Fruit fly (Drosophila melanogaster) whole organism, prepupa: ENCODE measurements around the gene PMP34.
A peak's percentile ranks its signal among the peaks of the same experiment; 100 is the strongest.

Experiments
- Blimp-1 ChIP-seq: fragments of 200-800 bp; sonication (Bioruptor generic); optimal IDR thresholded peaks from 3 replicates; lab custom pipeline; 2017; ENCODE audit warnings: missing biosample characterization, missing genetic modification characterization, mild to moderate bottlenecking, moderate library complexity, missing genetic modification reagents
- CG11294 ChIP-seq: fragments of 200-800 bp; sonication (Bioruptor generic); IDR thresholded peaks from 2 replicates; pipeline ENCODE4 v1.3.6; 2022; ENCODE audit warnings: missing biosample characterization, missing genetic modification characterization
- CG15336 ChIP-seq: fragments of 200-800 bp; sonication (Bioruptor generic); IDR thresholded peaks from 2 replicates; pipeline ENCODE4 v1.3.6; 2022; ENCODE audit warnings: missing biosample characterization, missing genetic modification characterization
- CG3032 ChIP-seq: fragments of 200-800 bp; optimal IDR thresholded peaks from 2 replicates; lab custom pipeline; 2019; ENCODE audit warnings: missing biosample characterization, mild to moderate bottlenecking, missing genetic modification characterization, moderate library complexity
- CG31627 ChIP-seq: fragments of 200-800 bp; sonication (Bioruptor generic); optimal IDR thresholded peaks from 3 replicates; lab custom pipeline; 2016; ENCODE audit warnings: missing biosample characterization, missing genetic modification characterization
- CG3919 ChIP-seq: fragments of 200-800 bp; sonication (Bioruptor generic); optimal IDR thresholded peaks from 3 replicates; lab custom pipeline; 2016; ENCODE audit warnings: missing biosample characterization, missing genetic modification characterization
- CG6163 ChIP-seq: fragments of 200-800 bp; sonication (Bioruptor generic); IDR thresholded peaks from 3 replicates; pipeline ENCODE4 v1.3.6; 2022; ENCODE audit warnings: missing biosample characterization, missing genetic modification characterization
- CG6276 ChIP-seq: fragments of 200-800 bp; sonication (Bioruptor generic); optimal IDR thresholded peaks from 2 replicates; lab custom pipeline; 2017; ENCODE audit warnings: missing biosample characterization, mild to moderate bottlenecking, missing genetic modification characterization
- CG6792 ChIP-seq: fragments of 200-800 bp; sonication (Bioruptor generic); optimal IDR thresholded peaks from 3 replicates; lab custom pipeline; 2016; ENCODE audit warnings: missing biosample characterization, missing genetic modification characterization
- CG6808 ChIP-seq: fragments of 200-800 bp; sonication (Bioruptor generic); optimal IDR thresholded peaks from 3 replicates; lab custom pipeline; 2017; ENCODE audit warnings: missing biosample characterization, missing genetic modification characterization, mild to moderate bottlenecking, moderate library complexity, missing genetic modification reagents
- CG6854 ChIP-seq: fragments of 200-800 bp; sonication (Bioruptor generic); optimal IDR thresholded peaks from 2 replicates; lab custom pipeline; 2017; ENCODE audit warnings: missing biosample characterization, mild to moderate bottlenecking, missing genetic modification characterization
- CG8119 ChIP-seq: fragments of 200-800 bp; sonication (Bioruptor generic); IDR thresholded peaks from 3 replicates; pipeline ENCODE4 v1.3.6; 2022; ENCODE audit warnings: missing biosample characterization, missing genetic modification characterization
- CG9139 ChIP-seq: fragments of 200-800 bp; sonication (Bioruptor generic); optimal IDR thresholded peaks from 3 replicates; lab custom pipeline; 2017; ENCODE audit warnings: missing biosample characterization, mild to moderate bottlenecking, missing genetic modification characterization
- Eip78C ChIP-seq: fragments of 200-800 bp; sonication (Bioruptor generic); peaks from one replicate; lab custom pipeline; 2016; ENCODE audit warnings: missing biosample characterization, missing genetic modification characterization
- Eip93F ChIP-seq: fragments of 200-800 bp; sonication (Bioruptor generic); optimal IDR thresholded peaks from 2 replicates; lab custom pipeline; 2016; ENCODE audit warnings: missing biosample characterization, mild to moderate bottlenecking, missing genetic modification characterization
- Ets21C ChIP-seq: fragments of 200-800 bp; sonication (Bioruptor generic); optimal IDR thresholded peaks from 3 replicates; lab custom pipeline; 2016; ENCODE audit warnings: missing biosample characterization, missing genetic modification characterization
- Ets96B ChIP-seq: fragments of 200-800 bp; optimal IDR thresholded peaks from 2 replicates; lab custom pipeline; 2019; ENCODE audit warnings: missing biosample characterization, mild to moderate bottlenecking, missing genetic modification characterization, moderate library complexity
- Gug ChIP-seq: fragments of 200-800 bp; sonication (Bioruptor generic); IDR thresholded peaks from 2 replicates; pipeline ENCODE4 v1.3.6; 2022; ENCODE audit warnings: missing biosample characterization, missing genetic modification characterization
- Hr4 ChIP-seq: fragments of 200-800 bp; sonication (Bioruptor generic); optimal IDR thresholded peaks from 3 replicates; lab custom pipeline; 2016; ENCODE audit warnings: missing biosample characterization, missing genetic modification characterization
- OdsH ChIP-seq: fragments of 200-800 bp; sonication (Bioruptor generic); optimal IDR thresholded peaks from 3 replicates; lab custom pipeline; 2016; ENCODE audit warnings: missing biosample characterization, missing genetic modification characterization
- Smox ChIP-seq: fragments of 200-800 bp; sonication (Bioruptor generic); optimal IDR thresholded peaks from 3 replicates; lab custom pipeline; 2016; ENCODE audit warnings: missing biosample characterization, missing genetic modification characterization
- achi ChIP-seq: fragments of 200-800 bp; sonication (Bioruptor generic); optimal IDR thresholded peaks from 3 replicates; lab custom pipeline; 2016; ENCODE audit warnings: missing biosample characterization, missing genetic modification characterization
- dsx ChIP-seq: fragments of 200-800 bp; optimal IDR thresholded peaks from 3 replicates; lab custom pipeline; 2019; ENCODE audit warnings: missing biosample characterization, mild to moderate bottlenecking, missing genetic modification characterization, moderate library complexity; ENCODE audit not compliant: poor library complexity, severe bottlenecking
- eg ChIP-seq: fragments of 200-800 bp; sonication (Bioruptor generic); IDR thresholded peaks from 3 replicates; pipeline ENCODE4 v1.3.6; 2022; ENCODE audit warnings: missing biosample characterization, missing genetic modification characterization
- esn ChIP-seq: fragments of 200-800 bp; sonication (Bioruptor generic); optimal IDR thresholded peaks from 2 replicates; lab custom pipeline; 2016; ENCODE audit warnings: missing biosample characterization, mild to moderate bottlenecking, missing genetic modification characterization, moderate library complexity
- fd59A ChIP-seq: fragments of 200-800 bp; sonication (Bioruptor generic); optimal IDR thresholded peaks from 2 replicates; lab custom pipeline; 2017; ENCODE audit warnings: missing biosample characterization, mild to moderate bottlenecking, missing genetic modification characterization, missing genetic modification reagents
- fd85E ChIP-seq: fragments of 200-800 bp; sonication (Bioruptor generic); optimal IDR thresholded peaks from 3 replicates; lab custom pipeline; 2016; ENCODE audit warnings: missing biosample characterization, missing genetic modification characterization
- fkh ChIP-seq: fragments of 200-800 bp; sonication (Bioruptor generic); optimal IDR thresholded peaks from 3 replicates; lab custom pipeline; 2017; ENCODE audit warnings: missing biosample characterization, mild to moderate bottlenecking, missing genetic modification characterization, moderate library complexity
- net ChIP-seq: fragments of 200-800 bp; sonication (Bioruptor generic); optimal IDR thresholded peaks from 3 replicates; lab custom pipeline; 2016; ENCODE audit warnings: missing biosample characterization, missing genetic modification characterization
- pdm3 ChIP-seq: fragments of 200-800 bp; sonication (Bioruptor generic); optimal IDR thresholded peaks from 3 replicates; lab custom pipeline; 2016; ENCODE audit warnings: missing biosample characterization, missing genetic modification characterization
- salr ChIP-seq, 2 experiments: fragments of 200-800 bp; sonication (Bioruptor generic); optimal IDR thresholded peaks; 3 replicates each; lab custom pipeline; 2016 to 2018; ENCODE audit warnings: missing biosample characterization in 2 of 2, missing genetic modification characterization in 2 of 2, mild to moderate bottlenecking in 1 of 2
- ss ChIP-seq, 2 experiments: fragments of 200-800 bp; sonication (Bioruptor generic); optimal IDR thresholded peaks; 2 replicates in 1 of 2; 3 replicates in 1 of 2; lab custom pipeline; 2017 to 2018; ENCODE audit warnings: mild to moderate bottlenecking in 2 of 2, missing biosample characterization in 2 of 2, missing genetic modification characterization in 2 of 2, moderate library complexity in 1 of 2
- svp ChIP-seq: fragments of 200-800 bp; sonication (Bioruptor generic); peaks from one replicate; lab custom pipeline; 2016; ENCODE audit warnings: missing biosample characterization, missing genetic modification characterization
- topi ChIP-seq: fragments of 200-800 bp; sonication (Bioruptor generic); optimal IDR thresholded peaks from 3 replicates; lab custom pipeline; 2016; ENCODE audit warnings: missing biosample characterization, missing genetic modification characterization

The PMP34 gene

dm6 chr3L:4359688-4360375, 41.3 kb downstream of the PMP34 start:
- TF ChIP-seq Ets21C (GFP tag; lab: Kevin White, UChicago): no peak
- no peak for TF ChIP-seq CG11294 (GFP tag; lab: Robert Waterston, UW)
- no peak for TF ChIP-seq Smox (GFP tag; lab: Kevin White, UChicago)
- no peak for TF ChIP-seq pdm3 (GFP tag; lab: Kevin White, UChicago)
- no peak for TF ChIP-seq CG6276 (GFP tag; lab: Kevin White, UChicago)
- TF ChIP-seq CG6792 (GFP tag; lab: Kevin White, UChicago): no peak
- TF ChIP-seq Ets96B (tag; lab: Kevin White, UChicago): no peak
- TF ChIP-seq CG6163 (GFP tag; lab: Robert Waterston, UW): no peak
- no peak for TF ChIP-seq CG6808
- no peak for TF ChIP-seq svp (GFP tag; lab: Kevin White, UChicago)
- no peak for TF ChIP-seq fd85E (GFP tag; lab: Kevin White, UChicago)
- TF ChIP-seq esn: no peak
- no peak for TF ChIP-seq CG31627 (GFP tag; lab: Kevin White, UChicago)
- TF ChIP-seq OdsH (GFP tag; lab: Kevin White, UChicago): no peak
- TF ChIP-seq Blimp-1: no peak
- no peak for TF ChIP-seq CG3032 (tag; lab: Kevin White, UChicago)
- no peak for TF ChIP-seq fd59A (GFP tag; lab: Kevin White, UChicago)

dm6 chr3L:4360376-4360703, 41.8 kb downstream of the PMP34 start:
- TF ChIP-seq esn (no peak), Hr4 (GFP tag; lab: Kevin White, UChicago) (no peak), Eip78C (GFP tag; lab: Kevin White, UChicago) (peak; percentile 52), ss (GFP tag; optimal IDR thresholded peaks at IDR 0.05; lab: Kevin White, UChicago) (peak in 1 of 2 experiments; percentile 15), achi (GFP tag; lab: Kevin White, UChicago) (no peak), svp (GFP tag; lab: Kevin White, UChicago) (no peak), CG3919 (GFP tag; lab: Kevin White, UChicago) (no peak), CG6163 (GFP tag; lab: Robert Waterston, UW) (0 out of 3 replicates have a peak, but pooled peaks have one; percentile 16), Gug (no peak), fkh (peak; percentile 20), dsx (GFP tag; lab: Kevin White, UChicago) (no peak), CG6854 (GFP tag; lab: Kevin White, UChicago) (peak; percentile 12), net (GFP tag; lab: Kevin White, UChicago) (no peak), topi (no peak), Blimp-1 (no peak)
- TF ChIP-seq, all 60 proteins: peak for 5

dm6 chr3L:4362937-4363336, 44.4 kb downstream of the PMP34 start:
- TF ChIP-seq Eip93F (GFP tag; lab: Kevin White, UChicago): no peak
- TF ChIP-seq CG11294 (GFP tag; lab: Robert Waterston, UW): no peak
- TF ChIP-seq Hr4 (GFP tag; lab: Kevin White, UChicago): no peak

- no peak for TF ChIP-seq dsx (GFP tag; lab: Kevin White, UChicago)
- TF ChIP-seq CG15336 (GFP tag; lab: Robert Waterston, UW): no peak
- peak; percentile 8 for TF ChIP-seq Eip78C (GFP tag; lab: Kevin White, UChicago)
- no peak for TF ChIP-seq eg
- TF ChIP-seq CG8119 (GFP tag; lab: Robert Waterston, UW): 0 out of 3 replicates have a peak, but pooled peaks have one; percentile 19
- TF ChIP-seq salr (GFP tag; optimal IDR thresholded peaks at IDR 0.05; lab: Kevin White, UChicago): peak in 1 of 2 experiments; percentile 33
- TF ChIP-seq Hr4 (GFP tag; lab: Kevin White, UChicago): no peak
- TF ChIP-seq CG9139: no peak
- no peak for TF ChIP-seq CG11294 (GFP tag; lab: Robert Waterston, UW)
Measured at dm6 chr3L:4363484-4363883, 44.9 kb downstream of the PMP34 start.
